Worm (Caenorhabditis elegans) whole organism, midembryonic: Measurements from ENCODE around the gene hmgr-1.

Experiments
- T22C8.4 ChIP-seq: fragments of 200-800 bp; sonication (Bioruptor generic); IDR thresholded peaks from 2 replicates; pipeline ENCODE4 v1.3.6; 2022; ENCODE audit warnings: missing genetic modification characterization, missing compliant biosample characterization
- cog-1 ChIP-seq: sonication (generic microtip); optimal IDR thresholded peaks from 2 replicates; lab custom pipeline; 2016; ENCODE audit warnings: missing genetic modification characterization, missing compliant biosample characterization
- flt-1 ChIP-seq: fragments of 200-800 bp; sonication (Bioruptor generic); IDR thresholded peaks from 2 replicates; pipeline ENCODE4 v1.3.6; 2022; ENCODE audit warnings: missing genetic modification characterization, missing compliant biosample characterization
- klf-2 ChIP-seq: fragments of 200-800 bp; sonication (Bioruptor generic); conservative IDR thresholded peaks from 2 replicates; pipeline ENCODE4 v1.3.6; 2022; ENCODE audit warnings: missing genetic modification reagents, missing genetic modification characterization, missing compliant biosample characterization
- med-1 ChIP-seq: sonication (generic microtip); optimal IDR thresholded peaks from 2 replicates; lab custom pipeline; 2017; ENCODE audit warnings: missing genetic modification characterization, mild to moderate bottlenecking, missing compliant biosample characterization, antibody characterized with exemption, missing genetic modification reagents; ENCODE audit not compliant: insufficient read depth
- ref-1 ChIP-seq: fragments of 200-800 bp; sonication (Bioruptor generic); conservative IDR thresholded peaks from 2 replicates; pipeline ENCODE4 v1.3.6; 2022; ENCODE audit warnings: missing genetic modification reagents, missing genetic modification characterization, missing compliant biosample characterization
- tab-1 ChIP-seq: fragments of 200-800 bp; sonication (Bioruptor generic); IDR thresholded peaks from 2 replicates; pipeline ENCODE4 v1.3.6; 2022; ENCODE audit warnings: missing genetic modification characterization, missing compliant biosample characterization
- ztf-23 ChIP-seq: fragments of 200-800 bp; sonication (Bioruptor generic); IDR thresholded peaks from 2 replicates; pipeline ENCODE4 v1.3.6; 2022; ENCODE audit warnings: missing genetic modification reagents, missing genetic modification characterization, missing compliant biosample characterization
- ztf-29 ChIP-seq: fragments of 200-800 bp; sonication (Bioruptor generic); IDR thresholded peaks from 2 replicates; pipeline ENCODE4 v1.3.6; 2022; ENCODE audit warnings: missing genetic modification reagents, missing genetic modification characterization, missing compliant biosample characterization

The hmgr-1 gene

ce11 chrIII:7374681-7375271 lies 15.5 kb downstream of the hmgr-1 start, which contains the start of gene mml-1:
Gene mml-1 (minus strand): TSS chrIII:7374731.
- TF ChIP-seq cog-1 (tag; lab: Kevin White, UChicago), result no peak
- no peak for TF ChIP-seq ref-1
- TF ChIP-seq ztf-29 (GFP tag; lab: Robert Waterston, UW), result no peak
- no peak for TF ChIP-seq T22C8.4
- no peak for TF ChIP-seq flt-1
- TF ChIP-seq tab-1 (GFP tag; lab: Robert Waterston, UW), result no peak
- TF ChIP-seq med-1 (GFP tag; lab: Kevin White, UChicago), result no peak
- TF ChIP-seq klf-2 (GFP tag; lab: Robert Waterston, UW), result no peak

DNA sequence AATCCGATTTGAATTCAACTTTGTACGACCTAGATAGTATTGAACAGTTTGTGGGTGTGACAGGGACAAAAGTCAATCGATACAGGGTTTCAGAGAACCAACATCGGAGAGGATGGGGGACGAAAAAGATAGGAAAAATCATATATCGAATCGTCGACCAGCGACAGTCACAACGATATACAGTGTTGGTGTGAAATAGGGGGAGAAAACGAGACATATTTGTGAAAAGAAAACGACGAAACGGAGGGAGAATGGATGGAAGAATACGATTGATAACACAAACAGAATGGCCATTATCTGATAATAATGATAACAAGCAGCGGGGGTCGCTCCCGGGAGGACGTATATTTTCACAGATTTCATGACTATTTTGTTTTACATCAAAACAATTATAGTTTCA lies 16.1 kb downstream of the hmgr-1 start:
- TF ChIP-seq tab-1 (GFP tag; lab: Robert Waterston, UW) (no peak), T22C8.4 (no peak), ztf-29 (GFP tag; lab: Robert Waterston, UW) (no peak), ref-1 (no peak), cog-1 (tag; lab: Kevin White, UChicago) (no peak), ztf-23 (GFP tag; lab: Robert Waterston, UW) (no peak), flt-1 (no peak), med-1 (GFP tag; lab: Kevin White, UChicago) (no peak), klf-2 (GFP tag; lab: Robert Waterston, UW) (no peak)

DNA sequence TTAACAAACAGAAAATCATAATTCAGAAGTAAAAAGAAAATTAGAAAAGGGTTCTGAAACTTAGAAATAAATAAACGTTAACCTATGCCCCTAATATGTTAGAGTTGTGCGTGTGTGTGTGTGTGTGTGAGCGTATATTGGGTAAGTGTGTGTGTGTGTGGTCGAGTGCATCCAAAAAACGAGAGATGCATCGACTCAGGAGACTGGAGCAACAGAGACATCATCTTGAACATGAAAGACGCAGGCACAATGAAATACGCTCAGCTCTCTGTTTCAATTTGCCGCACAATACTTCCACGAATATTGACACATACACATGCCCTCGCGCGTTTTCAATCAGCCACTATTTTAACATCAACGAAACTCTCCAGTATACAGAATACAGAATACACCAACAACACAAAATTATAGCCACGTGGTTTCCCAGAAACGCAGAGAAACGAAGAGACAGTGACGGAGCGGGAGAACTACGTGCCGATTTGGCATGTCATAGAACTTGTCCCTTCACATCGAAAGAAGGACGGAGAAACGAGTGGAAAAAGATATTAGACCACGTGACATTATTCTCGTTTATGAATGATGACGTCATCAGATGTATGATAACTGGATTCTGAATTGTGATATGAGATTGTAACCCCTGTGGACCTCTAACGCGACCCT lies 17.0 kb downstream of the hmgr-1 start:
- TF ChIP-seq flt-1 (0 out of 2 replicates have a peak, but pooled peaks have one; percentile 25), ref-1 (no peak), cog-1 (tag; lab: Kevin White, UChicago) (no peak)

- no peak for TF ChIP-seq ref-1
- no peak for TF ChIP-seq flt-1
- TF ChIP-seq tab-1 (GFP tag; lab: Robert Waterston, UW), result no peak
- TF ChIP-seq cog-1 (tag; lab: Kevin White, UChicago), result no peak
- TF ChIP-seq med-1 (GFP tag; lab: Kevin White, UChicago), result no peak
- no peak for TF ChIP-seq ztf-29 (GFP tag; lab: Robert Waterston, UW)
- no peak for TF ChIP-seq T22C8.4
- TF ChIP-seq klf-2 (GFP tag; lab: Robert Waterston, UW), result no peak
- TF ChIP-seq ztf-23 (GFP tag; lab: Robert Waterston, UW), result no peak
These were observed 19.2 kb downstream of the hmgr-1 start for ce11 chrIII:7378522-7378921.

DNA sequence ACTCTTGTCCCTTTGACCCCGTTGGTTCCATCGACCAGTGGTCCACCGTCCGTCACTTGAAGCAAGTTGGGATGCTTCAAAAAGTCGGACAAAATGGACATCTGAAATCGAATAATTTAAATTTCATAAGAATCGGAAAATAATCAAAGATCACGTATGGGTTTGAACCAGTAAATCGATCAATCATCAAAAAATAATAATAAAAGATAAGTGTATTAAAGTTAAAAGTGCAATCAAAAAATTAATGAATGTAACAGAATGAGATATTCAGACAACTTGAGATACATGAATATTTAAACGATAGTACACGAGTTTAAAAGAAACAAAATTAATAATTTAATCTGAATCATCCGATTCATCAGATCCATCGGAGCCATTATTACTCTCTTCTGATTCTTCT lies 19.6 kb downstream of the hmgr-1 start, which contains the start of gene T20B12.7:
T20B12.7 (minus strand) TSS at position 101 of the 400 bp plus-strand sequence.
- TF ChIP-seq cog-1 (tag; lab: Kevin White, UChicago) (no peak), flt-1 (no peak), T22C8.4 (no peak), med-1 (GFP tag; lab: Kevin White, UChicago) (no peak), ref-1 (no peak), klf-2 (GFP tag; lab: Robert Waterston, UW) (no peak)

DNA sequence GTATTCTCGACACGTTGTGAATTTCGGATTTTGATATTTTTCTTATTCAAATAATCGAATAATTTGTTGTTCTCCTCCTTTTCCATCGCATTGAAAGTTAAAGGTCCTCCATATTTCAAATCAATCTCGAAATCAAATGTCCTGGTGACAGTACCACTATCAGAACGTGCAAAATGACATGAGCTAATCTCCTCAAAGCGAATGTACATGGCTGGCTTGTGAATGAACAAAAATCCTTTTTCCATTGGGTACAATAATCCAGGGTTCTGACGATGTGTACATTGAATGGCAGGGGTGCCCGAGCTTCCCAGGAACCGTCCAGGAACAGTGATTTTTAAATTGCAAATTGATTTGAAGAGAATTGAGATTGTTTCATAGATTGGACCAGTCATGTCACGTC lies 20.8 kb downstream of the hmgr-1 start:
- TF ChIP-seq klf-2 (GFP tag; lab: Robert Waterston, UW), result no peak
- TF ChIP-seq tab-1 (GFP tag; lab: Robert Waterston, UW), result no peak
- TF ChIP-seq cog-1 (tag; lab: Kevin White, UChicago), result no peak
- TF ChIP-seq flt-1, result no peak
- TF ChIP-seq ref-1, result no peak
- no peak for TF ChIP-seq T22C8.4
- TF ChIP-seq med-1 (GFP tag; lab: Kevin White, UChicago), result no peak
- TF ChIP-seq ztf-23 (GFP tag; lab: Robert Waterston, UW), result no peak
- no peak for TF ChIP-seq ztf-29 (GFP tag; lab: Robert Waterston, UW)

- TF ChIP-seq T22C8.4 (no peak), cog-1 (tag; lab: Kevin White, UChicago) (no peak)
These were observed 22.4 kb downstream of the hmgr-1 start, which contains the start of the genes hmg-4 and T20B12.3 for ce11 chrIII:7381546-7382171. Gene hmg-4 (minus strand): TSS chrIII:7381596. Gene T20B12.3 (plus strand): TSS chrIII:7382115.

DNA sequence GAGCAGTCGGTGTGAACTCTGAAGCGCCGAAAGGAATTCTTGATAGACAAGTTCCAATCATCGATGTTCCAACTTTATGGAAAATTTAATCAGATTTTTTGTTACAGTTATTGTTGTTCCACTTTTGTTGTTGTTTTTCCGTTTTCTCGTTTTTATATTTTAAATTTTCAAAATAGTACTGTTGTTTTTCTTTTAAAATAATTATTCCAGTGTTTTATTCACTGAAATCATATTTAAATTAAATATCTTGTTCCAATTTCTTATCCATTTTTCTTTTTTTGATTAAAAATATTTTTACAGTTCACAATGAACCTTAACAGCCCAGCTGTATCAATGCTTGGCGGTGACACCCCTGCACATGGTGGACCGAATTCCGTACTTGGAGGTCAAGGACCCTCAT lies 24.4 kb downstream of the hmgr-1 start, which contains the start of gene tbp-1:
tbp-1 (plus strand) TSS at position 301 of the 400 bp plus-strand sequence.
- TF ChIP-seq ref-1 (no peak), klf-2 (GFP tag; lab: Robert Waterston, UW) (no peak), cog-1 (tag; lab: Kevin White, UChicago) (no peak), tab-1 (GFP tag; lab: Robert Waterston, UW) (no peak), flt-1 (no peak), ztf-23 (GFP tag; lab: Robert Waterston, UW) (no peak), T22C8.4 (no peak), ztf-29 (GFP tag; lab: Robert Waterston, UW) (no peak), med-1 (GFP tag; lab: Kevin White, UChicago) (no peak)

- no peak for TF ChIP-seq flt-1
- no peak for TF ChIP-seq klf-2 (GFP tag; lab: Robert Waterston, UW)
- no peak for TF ChIP-seq med-1 (GFP tag; lab: Kevin White, UChicago)
- TF ChIP-seq ztf-29 (GFP tag; lab: Robert Waterston, UW), result no peak
- TF ChIP-seq tab-1 (GFP tag; lab: Robert Waterston, UW), result no peak
- no peak for TF ChIP-seq ztf-23 (GFP tag; lab: Robert Waterston, UW)
- no peak for TF ChIP-seq ref-1
- no peak for TF ChIP-seq T22C8.4
- no peak for TF ChIP-seq cog-1 (tag; lab: Kevin White, UChicago)
These were observed 26.6 kb downstream of the hmgr-1 start, which contains the start of gene trd-1 for ce11 chrIII:7385929-7386328. Gene trd-1 (plus strand): TSS chrIII:7386229.
